Worm (Caenorhabditis elegans) whole organism, L2 larva: Measurements from ENCODE around the gene neg-1.

Experiments
- C34F6.9 ChIP-seq: fragments of 150-350 bp; optimal IDR thresholded peaks from 2 replicates; lab custom pipeline; 2014; ENCODE audit warnings: missing biosample characterization, missing genetic modification characterization
- F13H6.1 ChIP-seq: sonication (generic microtip); optimal IDR thresholded peaks from 2 replicates; lab custom pipeline; 2016; ENCODE audit warnings: missing genetic modification characterization, missing compliant biosample characterization
- R02D3.7 ChIP-seq: fragments of 150-350 bp; optimal IDR thresholded peaks from 2 replicates; lab custom pipeline; 2014; ENCODE audit warnings: missing biosample characterization, missing genetic modification characterization
- Y55F3AM.14 ChIP-seq: fragments of 200-800 bp; sonication (Bioruptor generic); optimal IDR thresholded peaks from 2 replicates; lab custom pipeline; 2018; ENCODE audit warnings: mild to moderate bottlenecking, missing genetic modification characterization, missing compliant biosample characterization
- ZK546.5 ChIP-seq: sonication (generic microtip); optimal IDR thresholded peaks from 2 replicates; lab custom pipeline; 2017; ENCODE audit warnings: missing biosample characterization, missing genetic modification characterization
- alr-1 ChIP-seq: fragments of 150-350 bp; optimal IDR thresholded peaks from 2 replicates; lab custom pipeline; 2014; ENCODE audit warnings: missing biosample characterization, missing genetic modification characterization
- aly-2 ChIP-seq: fragments of 150-350 bp; optimal IDR thresholded peaks from 2 replicates; lab custom pipeline; 2014; ENCODE audit warnings: missing biosample characterization, missing genetic modification characterization
- blmp-1 ChIP-seq: sonication (generic microtip); optimal IDR thresholded peaks from 2 replicates; lab custom pipeline; 2017; ENCODE audit warnings: missing genetic modification characterization, mild to moderate bottlenecking, missing compliant biosample characterization, antibody characterized with exemption, moderate library complexity; ENCODE audit not compliant: insufficient read depth
- ceh-82 ChIP-seq: fragments of 150-350 bp; optimal IDR thresholded peaks from 2 replicates; lab custom pipeline; 2014; ENCODE audit warnings: missing biosample characterization, missing genetic modification characterization
- dmd-4 ChIP-seq: sonication (generic microtip); optimal IDR thresholded peaks from 2 replicates; lab custom pipeline; 2017; ENCODE audit warnings: missing biosample characterization, missing genetic modification characterization
- egl-27 ChIP-seq: sonication (generic microtip); optimal IDR thresholded peaks from 3 replicates; lab custom pipeline; 2017; ENCODE audit warnings: missing biosample characterization, missing genetic modification reagents, missing genetic modification characterization
- elt-1 ChIP-seq: fragments of 150-350 bp; optimal IDR thresholded peaks from 2 replicates; lab custom pipeline; 2014; ENCODE audit warnings: missing biosample characterization, missing genetic modification characterization
- elt-3 ChIP-seq: sonication (generic microtip); optimal IDR thresholded peaks from 2 replicates; lab custom pipeline; 2017; ENCODE audit warnings: missing biosample characterization, missing genetic modification characterization
- lin-11 ChIP-seq: fragments of 150-350 bp; sonication (generic microtip); optimal IDR thresholded peaks from 2 replicates; lab custom pipeline; 2014; ENCODE audit warnings: missing biosample characterization, missing genetic modification characterization, inconsistent platforms, mixed read lengths
- lin-39 ChIP-seq: fragments of 150-350 bp; optimal IDR thresholded peaks from 2 replicates; lab custom pipeline; 2014; ENCODE audit warnings: missing biosample characterization, missing genetic modification reagents, missing genetic modification characterization
- mab-5 ChIP-seq: fragments of 150-350 bp; optimal IDR thresholded peaks from 2 replicates; lab custom pipeline; 2014; ENCODE audit warnings: missing biosample characterization, missing genetic modification characterization
- nhr-10 ChIP-seq: sonication (generic microtip); optimal IDR thresholded peaks from 2 replicates; lab custom pipeline; 2017; ENCODE audit warnings: missing biosample characterization, missing genetic modification characterization
- nhr-12 ChIP-seq: fragments of 150-350 bp; optimal IDR thresholded peaks from 2 replicates; lab custom pipeline; 2014; ENCODE audit warnings: missing biosample characterization, missing genetic modification characterization
- nhr-21 ChIP-seq: fragments of 150-350 bp; optimal IDR thresholded peaks from 2 replicates; lab custom pipeline; 2014; ENCODE audit warnings: missing biosample characterization, missing genetic modification characterization
- nhr-23 ChIP-seq: fragments of 150-350 bp; optimal IDR thresholded peaks from 2 replicates; lab custom pipeline; 2014; ENCODE audit warnings: missing biosample characterization, missing genetic modification reagents, missing genetic modification characterization
- nhr-237 ChIP-seq: fragments of 150-350 bp; optimal IDR thresholded peaks from 2 replicates; lab custom pipeline; 2014; ENCODE audit warnings: missing biosample characterization, missing genetic modification characterization
- nhr-25 ChIP-seq: fragments of 150-350 bp; sonication (generic microtip); optimal IDR thresholded peaks from 3 replicates; lab custom pipeline; 2014; ENCODE audit warnings: missing biosample characterization, missing genetic modification characterization
- nhr-6 ChIP-seq: fragments of 150-350 bp; optimal IDR thresholded peaks from 2 replicates; lab custom pipeline; 2014; ENCODE audit warnings: missing biosample characterization, missing genetic modification characterization
- nhr-77 ChIP-seq: fragments of 150-350 bp; optimal IDR thresholded peaks from 2 replicates; lab custom pipeline; 2014; ENCODE audit warnings: missing biosample characterization, missing genetic modification characterization
- peb-1 ChIP-seq: fragments of 150-350 bp; optimal IDR thresholded peaks from 2 replicates; lab custom pipeline; 2014; ENCODE audit warnings: missing biosample characterization, missing genetic modification characterization
- sem-4 ChIP-seq: fragments of 150-350 bp; optimal IDR thresholded peaks from 2 replicates; lab custom pipeline; 2014; ENCODE audit warnings: missing biosample characterization, missing genetic modification reagents, missing genetic modification characterization
- sma-3 ChIP-seq: sonication (generic microtip); optimal IDR thresholded peaks from 2 replicates; lab custom pipeline; 2016; ENCODE audit warnings: missing genetic modification reagents, missing genetic modification characterization, missing compliant biosample characterization
- sma-9 ChIP-seq, 2 experiments: fragments of 150-350 bp in 1 of 2; sonication (generic microtip) in 1 of 2; optimal IDR thresholded peaks; 2 replicates each; lab custom pipeline; 2014 to 2016; ENCODE audit warnings: missing genetic modification characterization in 2 of 2, mild to moderate bottlenecking in 1 of 2, missing biosample characterization in 1 of 2, missing compliant biosample characterization in 1 of 2, missing genetic modification reagents in 1 of 2, moderate library complexity in 1 of 2
- snpc-4 ChIP-seq: fragments of 150-350 bp; optimal IDR thresholded peaks from 2 replicates; lab custom pipeline; 2014; ENCODE audit warnings: missing biosample characterization, missing genetic modification characterization
- unc-39 ChIP-seq: fragments of 150-350 bp; optimal IDR thresholded peaks from 2 replicates; lab custom pipeline; 2014; ENCODE audit warnings: missing biosample characterization, missing genetic modification characterization
- unc-55 ChIP-seq: fragments of 150-350 bp; sonication (generic microtip); optimal IDR thresholded peaks from 3 replicates; lab custom pipeline; 2014; ENCODE audit warnings: missing biosample characterization, missing genetic modification reagents, missing genetic modification characterization
- zag-1 ChIP-seq: fragments of 150-350 bp; optimal IDR thresholded peaks from 2 replicates; lab custom pipeline; 2014; ENCODE audit warnings: missing biosample characterization, missing genetic modification characterization
- ztf-11 ChIP-seq: sonication (generic microtip); optimal IDR thresholded peaks from 2 replicates; lab custom pipeline; 2017; ENCODE audit warnings: missing biosample characterization, missing genetic modification characterization
- ztf-4 ChIP-seq: fragments of 150-350 bp; optimal IDR thresholded peaks from 2 replicates; lab custom pipeline; 2014; ENCODE audit warnings: missing biosample characterization, missing genetic modification characterization

neg-1 gene

DNA sequence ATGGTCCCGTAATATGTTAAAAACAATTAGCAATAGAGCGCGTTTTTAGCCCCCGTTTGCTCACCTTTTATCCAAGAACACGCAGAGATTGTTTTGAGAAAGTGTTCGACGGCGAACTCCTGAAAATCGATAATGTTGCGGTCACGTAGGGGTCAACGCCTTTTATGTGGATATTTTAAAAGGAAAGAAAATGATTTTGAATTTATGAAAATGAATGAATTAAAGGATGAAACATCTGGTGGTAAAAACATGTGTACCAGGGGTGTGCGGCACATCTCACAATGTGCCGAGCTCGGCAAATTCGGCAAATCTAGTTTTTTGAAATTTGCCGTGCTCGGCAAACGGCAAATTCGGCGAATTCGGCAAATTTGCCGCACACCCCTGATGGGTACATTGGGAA lies 25.4 kb upstream of the neg-1 start, which contains the start of gene F13A2.4:
Gene F13A2.4 (minus strand): TSS at position 101 of the 400 bp plus-strand sequence.
- TF ChIP-seq F13H6.1 (tag; lab: Kevin White, UChicago): no peak
- no peak for TF ChIP-seq peb-1
- no peak for TF ChIP-seq R02D3.7 (tag; lab: Kevin White, UChicago)
- no peak for TF ChIP-seq ztf-4
- TF ChIP-seq C34F6.9 (tag; lab: Kevin White, UChicago): no peak
- TF ChIP-seq nhr-23 (tag; lab: Kevin White, UChicago): no peak
- TF ChIP-seq ztf-11 (tag; lab: Kevin White, UChicago): no peak
- no peak for TF ChIP-seq zag-1 (tag; lab: Kevin White, UChicago)
- TF ChIP-seq alr-1 (tag; lab: Kevin White, UChicago): no peak
- TF ChIP-seq nhr-10 (tag; lab: Kevin White, UChicago): no peak
- TF ChIP-seq unc-39: no peak
- TF ChIP-seq nhr-77: no peak
- no peak for TF ChIP-seq ZK546.5 (tag; lab: Kevin White, UChicago)
- no peak for TF ChIP-seq aly-2
- no peak for TF ChIP-seq elt-3
- no peak for TF ChIP-seq lin-11 (tag; lab: Kevin White, UChicago)

DNA sequence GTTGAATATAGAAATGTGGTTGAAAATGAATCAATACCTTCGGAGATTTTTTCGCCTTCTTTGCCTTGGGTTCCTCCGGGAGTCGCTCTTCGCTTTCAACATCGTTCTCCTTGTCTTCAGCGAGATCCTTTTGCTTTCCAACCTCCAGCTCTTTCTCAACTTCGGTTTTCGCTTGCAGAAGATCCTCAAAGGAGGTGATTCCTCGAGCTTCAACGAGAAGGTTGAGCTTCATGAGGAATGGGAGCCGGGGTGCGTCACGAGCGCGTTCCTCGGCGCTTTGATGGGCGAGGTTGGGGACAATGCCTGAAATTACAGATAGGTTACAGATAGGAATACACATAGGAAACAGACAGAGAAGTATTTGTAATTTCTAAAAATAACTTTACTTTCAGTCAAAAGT lies 24.2 kb upstream of the neg-1 start:
- TF ChIP-seq nhr-77 (no peak), egl-27 (tag; lab: Kevin White, UChicago) (no peak), ztf-11 (tag; lab: Kevin White, UChicago) (no peak), R02D3.7 (tag; lab: Kevin White, UChicago) (no peak), unc-55 (GFP tag; lab: Kevin White, UChicago) (no peak), lin-11 (tag; lab: Kevin White, UChicago) (no peak), sma-3 (GFP tag; lab: Kevin White, UChicago) (no peak), nhr-21 (tag; lab: Kevin White, UChicago) (no peak), nhr-25 (tag; lab: Kevin White, UChicago) (no peak), ZK546.5 (tag; lab: Kevin White, UChicago) (no peak), blmp-1 (no peak), nhr-6 (no peak), sem-4 (tag; lab: Kevin White, UChicago) (no peak), ceh-82 (no peak), lin-39 (no peak), mab-5 (no peak), C34F6.9 (tag; lab: Kevin White, UChicago) (no peak), peb-1 (no peak), elt-3 (no peak), zag-1 (tag; lab: Kevin White, UChicago) (no peak)

DNA sequence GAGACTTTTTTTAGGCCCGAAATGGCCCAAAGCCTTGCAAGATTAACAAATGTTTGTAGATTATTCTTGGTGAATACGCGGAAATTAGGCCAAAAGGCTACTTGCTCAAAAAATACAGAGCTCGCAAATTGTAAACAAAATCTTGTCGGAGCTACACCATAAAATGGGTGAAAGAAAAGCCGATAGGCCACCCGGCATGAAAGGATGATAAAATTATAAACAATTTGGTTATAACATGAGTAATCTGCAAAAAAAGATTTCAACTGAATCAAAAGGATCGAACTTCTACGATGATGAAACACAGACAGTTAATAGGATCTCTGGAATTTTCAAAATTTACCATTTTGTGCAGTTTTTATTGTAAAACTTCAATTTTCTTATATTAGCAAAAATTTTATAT lies 23.5 kb upstream of the neg-1 start:
- no peak for TF ChIP-seq elt-1 (tag; lab: Kevin White, UChicago)
- no peak for TF ChIP-seq snpc-4
- no peak for TF ChIP-seq sma-9 (GFP tag; optimal IDR thresholded peaks at IDR 0.05; lab: Kevin White, UChicago)
- TF ChIP-seq sma-9 (tag; optimal IDR thresholded peaks at IDR 0.05; lab: Kevin White, UChicago): no peak
- TF ChIP-seq dmd-4 (tag; lab: Kevin White, UChicago): no peak
- no peak for TF ChIP-seq ceh-82
- TF ChIP-seq zag-1 (tag; lab: Kevin White, UChicago): no peak

DNA sequence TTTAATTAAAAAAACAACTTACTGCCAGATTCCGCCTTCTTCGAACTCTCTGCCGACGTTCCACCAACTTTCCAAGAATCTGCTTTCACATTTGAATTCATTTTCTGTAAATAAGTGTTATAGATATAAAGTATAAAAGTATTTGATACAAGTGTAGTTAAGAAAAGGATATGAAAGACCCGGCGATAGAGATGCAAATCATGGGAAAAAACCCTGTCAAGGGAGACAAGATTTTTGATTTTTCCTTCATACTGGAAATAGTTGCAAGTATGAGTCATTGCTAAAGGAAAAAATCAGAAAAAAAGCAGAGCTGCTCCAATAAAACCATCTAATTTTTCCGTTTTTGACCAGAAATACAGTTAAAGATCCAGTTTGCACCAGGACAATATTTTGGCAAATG lies 21.6 kb upstream of the neg-1 start, which contains the start of gene F13A2.3:
Gene F13A2.3 (minus strand): TSS at position 101 of the 400 bp plus-strand sequence.
- TF ChIP-seq sma-3 (GFP tag; lab: Kevin White, UChicago): no peak
- TF ChIP-seq zag-1 (tag; lab: Kevin White, UChicago): no peak
- no peak for TF ChIP-seq nhr-77
- TF ChIP-seq nhr-25 (tag; lab: Kevin White, UChicago): no peak
- no peak for TF ChIP-seq R02D3.7 (tag; lab: Kevin White, UChicago)

DNA sequence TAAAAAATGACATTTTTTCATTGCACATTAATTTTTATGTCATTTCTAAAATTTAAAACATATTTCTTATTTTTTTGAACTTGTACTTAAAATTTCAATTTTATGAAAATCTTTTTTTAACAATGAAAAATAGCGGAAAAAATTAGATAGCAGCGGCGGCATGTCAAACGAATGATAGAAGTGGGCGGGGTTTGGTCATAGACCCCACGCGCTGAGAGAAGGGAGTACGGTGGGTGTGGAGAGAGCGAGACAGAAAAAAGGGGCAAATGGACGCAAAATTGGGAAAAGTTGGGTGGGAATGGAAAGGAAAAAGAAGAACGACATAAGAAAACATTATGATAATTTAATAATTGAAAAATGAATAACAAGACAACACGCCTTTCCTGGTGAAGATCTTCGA lies 13.2 kb upstream of the neg-1 start:
- TF ChIP-seq ztf-11 (tag; lab: Kevin White, UChicago) (no peak), elt-3 (no peak), egl-27 (tag; lab: Kevin White, UChicago) (no peak), nhr-77 (no peak), unc-39 (no peak), nhr-12 (tag; lab: Kevin White, UChicago) (no peak), Y55F3AM.14 (GFP tag; lab: Kevin White, UChicago) (no peak), F13H6.1 (tag; lab: Kevin White, UChicago) (no peak), nhr-237 (tag; lab: Kevin White, UChicago) (no peak), C34F6.9 (tag; lab: Kevin White, UChicago) (no peak), sem-4 (tag; lab: Kevin White, UChicago) (no peak)
